Fruit fly (Drosophila melanogaster) whole organism, prepupa: ENCODE data around the gene JMJD5.

ENCODE experiments used
- CG10631 ChIP-seq: fragments of 200-800 bp; sonication (Bioruptor generic); optimal IDR thresholded peaks from 2 replicates; lab custom pipeline; 2016; ENCODE audit warnings: missing biosample characterization, missing genetic modification characterization
- CG16779 ChIP-seq: fragments of 200-800 bp; sonication (Bioruptor generic); optimal IDR thresholded peaks from 3 replicates; lab custom pipeline; 2017; ENCODE audit warnings: missing biosample characterization, mild to moderate bottlenecking, missing genetic modification characterization
- CG32006 ChIP-seq: fragments of 200-800 bp; sonication (Bioruptor generic); optimal IDR thresholded peaks from 3 replicates; lab custom pipeline; 2017; ENCODE audit warnings: missing biosample characterization, mild to moderate bottlenecking, missing genetic modification characterization
- CG8319 ChIP-seq: fragments of 200-800 bp; sonication (Bioruptor generic); optimal IDR thresholded peaks from 3 replicates; lab custom pipeline; 2016; ENCODE audit warnings: missing biosample characterization, missing genetic modification characterization
- OdsH ChIP-seq: fragments of 200-800 bp; sonication (Bioruptor generic); optimal IDR thresholded peaks from 3 replicates; lab custom pipeline; 2016; ENCODE audit warnings: missing biosample characterization, missing genetic modification characterization
- acj6 ChIP-seq: fragments of 200-800 bp; sonication (Bioruptor generic); optimal IDR thresholded peaks from 3 replicates; lab custom pipeline; 2016; ENCODE audit warnings: missing biosample characterization, missing genetic modification characterization
- dac ChIP-seq: fragments of 200-800 bp; sonication (Bioruptor generic); optimal IDR thresholded peaks from 2 replicates; lab custom pipeline; 2017; ENCODE audit warnings: missing biosample characterization, mild to moderate bottlenecking, missing genetic modification characterization
- vri ChIP-seq: fragments of 200-800 bp; sonication (Bioruptor generic); optimal IDR thresholded peaks from 3 replicates; lab custom pipeline; 2016; ENCODE audit warnings: missing biosample characterization, mild to moderate bottlenecking, missing genetic modification characterization

DNA sequence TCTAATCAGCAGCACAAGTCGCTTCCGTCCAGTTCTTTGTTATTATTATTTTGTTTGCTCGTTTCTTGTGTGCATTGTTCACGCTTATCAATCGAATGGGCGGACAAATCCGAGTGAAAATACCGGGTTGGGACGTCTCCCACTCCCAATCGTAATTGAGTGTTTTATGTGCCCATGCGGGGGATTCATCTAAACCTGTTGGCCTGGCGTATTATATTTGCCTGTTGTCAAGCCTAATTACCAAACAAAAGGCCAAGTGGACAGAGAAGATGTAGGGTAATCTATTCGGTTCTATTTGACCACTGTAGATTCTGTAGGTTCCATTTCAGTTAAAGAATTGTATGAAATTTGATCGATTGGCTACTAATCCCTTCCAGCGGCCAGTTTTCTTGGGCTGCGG is 34.9 kb upstream of the JMJD5 start:
- TF ChIP-seq vri (GFP tag; lab: Kevin White, UChicago) (no peak), dac (no peak), CG32006 (GFP tag; lab: Kevin White, UChicago) (no peak), CG16779 (tag; lab: Kevin White, UChicago) (no peak), CG10631 (GFP tag; lab: Kevin White, UChicago) (no peak), CG8319 (GFP tag; lab: Kevin White, UChicago) (no peak), acj6 (no peak), OdsH (no peak)
